6 worm cellular contexts compared by ENCODE assay signal in genomic region chrX:5995613-5996206, ce11.
TF ChIP-seq lines count a peak whose summit lies in the region.

Gene inx-3, plus strand, starts transcription at chrX:5996156.

TF ChIP-seq in whole organism, L4 larva, 104 proteins besides CTCF, POLR2A, EP300 and RAD21:
- TF ChIP-seq egl-43 (GFP tag; IDR thresholded peaks at IDR 0.05; lab: Robert Waterston, UW) (0 out of 2 replicates have a peak, but pooled peaks have one; percentile 33), aha-1 (tag; lab: Kevin White, UChicago) (peak; percentile 25), set-16 (GFP tag; IDR thresholded peaks at IDR 0.05; lab: Robert Waterston, UW) (peak; percentile 62; the same call in 1 of the 2 replicates), fos-1 (tag; optimal IDR thresholded peaks at IDR 0.05; lab: Kevin White, UChicago) (no peak), R02D3.7 (tag; optimal IDR thresholded peaks at IDR 0.05; lab: Kevin White, UChicago) (no peak)

TF ChIP-seq in whole organism, early embryonic, 17 proteins besides CTCF, POLR2A, EP300 and RAD21:
- TF ChIP-seq ceh-36 (tag; optimal IDR thresholded peaks at IDR 0.05; lab: Kevin White, UChicago) = no peak
- TF ChIP-seq ceh-13 (GFP tag; optimal IDR thresholded peaks at IDR 0.05; lab: Kevin White, UChicago) = no peak
- peak; percentile 24; the same call in 1 of the 2 replicates for TF ChIP-seq flt-1 (GFP tag; IDR thresholded peaks at IDR 0.05; lab: Robert Waterston, UW)
- TF ChIP-seq sea-1 (GFP tag; conservative IDR thresholded peaks at IDR 0.05; lab: Robert Waterston, UW) = 0 out of 2 replicates have a peak, but pooled peaks have one; percentile 25
- TF ChIP-seq tbx-37 (GFP tag; conservative IDR thresholded peaks at IDR 0.05; lab: Robert Waterston, UW) = 0 out of 2 replicates have a peak, but pooled peaks have one; percentile 21
- peak; percentile 73 for TF ChIP-seq hmg-4 (GFP tag; optimal IDR thresholded peaks at IDR 0.05; lab: Kevin White, UChicago)
- TF ChIP-seq aly-1 (tag; optimal IDR thresholded peaks at IDR 0.05; lab: Kevin White, UChicago) = peak; percentile 31
- no peak for TF ChIP-seq tbx-11 (GFP tag; IDR thresholded peaks at IDR 0.05; lab: Robert Waterston, UW)
TF ChIP-seq in whole organism, early embryonic: peak in this region for 5.

TF ChIP-seq in whole organism, late embryonic, 69 proteins besides CTCF, POLR2A, EP300 and RAD21:
- TF ChIP-seq ceh-34 (tag; optimal IDR thresholded peaks at IDR 0.05; lab: Kevin White, UChicago) (peak; percentile 56), ref-2 (tag; optimal IDR thresholded peaks at IDR 0.05; lab: Kevin White, UChicago) (peak; percentile 38), pag-3 (tag; optimal IDR thresholded peaks at IDR 0.05; lab: Kevin White, UChicago; ENCODE audit: borderline replicate concordance) (no peak), nhr-232 (tag; optimal IDR thresholded peaks at IDR 0.05; lab: Kevin White, UChicago) (peak; percentile 24), ceh-31 (tag; optimal IDR thresholded peaks at IDR 0.05; lab: Kevin White, UChicago) (peak; percentile 43), ceh-2 (tag; optimal IDR thresholded peaks at IDR 0.05; lab: Kevin White, UChicago) (peak; percentile 17), syd-9 (tag; optimal IDR thresholded peaks at IDR 0.05; lab: Kevin White, UChicago) (peak; percentile 29), hlh-6 (tag; optimal IDR thresholded peaks at IDR 0.05; lab: Kevin White, UChicago) (peak; percentile 32), eyg-1 (tag; optimal IDR thresholded peaks at IDR 0.05; lab: Kevin White, UChicago) (peak; percentile 40), hlh-13 (GFP tag; optimal IDR thresholded peaks at IDR 0.05; lab: Kevin White, UChicago) (no peak), C08G9.2 (tag; optimal IDR thresholded peaks at IDR 0.05; lab: Kevin White, UChicago) (peak; percentile 24), hlh-8 (tag; optimal IDR thresholded peaks at IDR 0.05; lab: Kevin White, UChicago) (peak; percentile 22), Y22D7AL.16 (tag; optimal IDR thresholded peaks at IDR 0.05; lab: Kevin White, UChicago) (no peak), tbx-2 (tag; optimal IDR thresholded peaks at IDR 0.05; lab: Kevin White, UChicago) (peak; percentile 63), fkh-6 (tag; optimal IDR thresholded peaks at IDR 0.05; lab: Kevin White, UChicago) (no peak), sdc-2 (tag; optimal IDR thresholded peaks at IDR 0.05; lab: Kevin White, UChicago) (peak; percentile 42), ama-1 (optimal IDR thresholded peaks at IDR 0.05; lab: Kevin White, UChicago) (no peak), T23F11.4 (GFP tag; optimal IDR thresholded peaks at IDR 0.05; lab: Kevin White, UChicago) (peak; percentile 48)

TF ChIP-seq in whole organism, midembryonic, 9 proteins besides CTCF, POLR2A, EP300 and RAD21:
- TF ChIP-seq ztf-23 (GFP tag; IDR thresholded peaks at IDR 0.05; lab: Robert Waterston, UW) (0 out of 2 replicates have a peak, but pooled peaks have one; percentile 55), klf-2 (GFP tag; conservative IDR thresholded peaks at IDR 0.05; lab: Robert Waterston, UW) (no peak), flt-1 (GFP tag; IDR thresholded peaks at IDR 0.05; lab: Robert Waterston, UW) (0 out of 2 replicates have a peak, but pooled peaks have one; percentile 4), T22C8.4 (GFP tag; IDR thresholded peaks at IDR 0.05; lab: Robert Waterston, UW) (0 out of 2 replicates have a peak, but pooled peaks have one; percentile 3), tab-1 (GFP tag; IDR thresholded peaks at IDR 0.05; lab: Robert Waterston, UW) (peak; percentile 53; the same call in 1 of the 2 replicates), med-1 (GFP tag; optimal IDR thresholded peaks at IDR 0.05; lab: Kevin White, UChicago; ENCODE audit: insufficient read depth) (no peak), cog-1 (tag; optimal IDR thresholded peaks at IDR 0.05; lab: Kevin White, UChicago) (no peak)

TF ChIP-seq in whole organism, mixed stage, embryonic, 35 proteins besides CTCF, POLR2A, EP300 and RAD21 (continues in another document):
- peak; percentile 20 for TF ChIP-seq zip-8 (tag; optimal IDR thresholded peaks at IDR 0.05; lab: Kevin White, UChicago)
- TF ChIP-seq tbx-8 (GFP tag; optimal IDR thresholded peaks at IDR 0.05; lab: Kevin White, UChicago) = no peak
- peak; percentile 18 for TF ChIP-seq ceh-39 (tag; optimal IDR thresholded peaks at IDR 0.05; lab: Kevin White, UChicago)
- TF ChIP-seq elt-3 (tag; optimal IDR thresholded peaks at IDR 0.05; lab: Kevin White, UChicago) = no peak
- no peak for TF ChIP-seq mep-1 (tag; optimal IDR thresholded peaks at IDR 0.05; lab: Kevin White, UChicago)
- TF ChIP-seq pha-4 (tag; optimal IDR thresholded peaks at IDR 0.05; lab: Kevin White, UChicago) = no peak
- TF ChIP-seq M03D4.4 (tag; optimal IDR thresholded peaks at IDR 0.05; lab: Kevin White, UChicago) = peak; percentile 38
- TF ChIP-seq nhr-2 (tag; optimal IDR thresholded peaks at IDR 0.05; lab: Kevin White, UChicago) = no peak
- no peak for TF ChIP-seq ham-2 (GFP tag; optimal IDR thresholded peaks at IDR 0.05; lab: Kevin White, UChicago)
- TF ChIP-seq ceh-83 (GFP tag; optimal IDR thresholded peaks at IDR 0.05; lab: Kevin White, UChicago) = no peak
- no peak for TF ChIP-seq hlh-1 (tag; optimal IDR thresholded peaks at IDR 0.05; lab: Kevin White, UChicago)
- TF ChIP-seq ztf-11 (tag; optimal IDR thresholded peaks at IDR 0.05; lab: Kevin White, UChicago) = peak; percentile 67
- peak; percentile 3 for TF ChIP-seq unc-120 (tag; optimal IDR thresholded peaks at IDR 0.05; lab: Kevin White, UChicago; ENCODE audit: poor library complexity, severe bottlenecking)
- peak; percentile 54 for TF ChIP-seq lin-32 (GFP tag; optimal IDR thresholded peaks at IDR 0.05; lab: Kevin White, UChicago)
- no peak for TF ChIP-seq snpc-4 (tag; optimal IDR thresholded peaks at IDR 0.05; lab: Kevin White, UChicago)
- TF ChIP-seq sptf-1 (tag; optimal IDR thresholded peaks at IDR 0.05; lab: Kevin White, UChicago) = no peak
- no peak for TF ChIP-seq lin-13 (tag; optimal IDR thresholded peaks at IDR 0.05; lab: Kevin White, UChicago)
- TF ChIP-seq drap-1 (GFP tag; optimal IDR thresholded peaks at IDR 0.05; lab: Kevin White, UChicago) = peak; percentile 28
- TF ChIP-seq nhr-28 (tag; optimal IDR thresholded peaks at IDR 0.05; lab: Kevin White, UChicago) = no peak
- no peak for TF ChIP-seq blmp-1 (tag; optimal IDR thresholded peaks at IDR 0.05; lab: Kevin White, UChicago)
- TF ChIP-seq cnd-1 (tag; optimal IDR thresholded peaks at IDR 0.05; lab: Kevin White, UChicago) = peak; percentile 92
- TF ChIP-seq flh-1 (GFP tag; optimal IDR thresholded peaks at IDR 0.05; lab: Kevin White, UChicago) = no peak
- no peak for TF ChIP-seq sem-2 (GFP tag; optimal IDR thresholded peaks at IDR 0.05; lab: Kevin White, UChicago)
- TF ChIP-seq unc-62 (GFP tag; optimal IDR thresholded peaks at IDR 0.05; lab: Kevin White, UChicago) = no peak
- no peak for TF ChIP-seq ceh-43 (GFP tag; optimal IDR thresholded peaks at IDR 0.05; lab: Kevin White, UChicago)
- TF ChIP-seq elt-1 (tag; optimal IDR thresholded peaks at IDR 0.05; lab: Kevin White, UChicago; ENCODE audit: borderline replicate concordance, insufficient read depth) = no peak
- no peak for TF ChIP-seq nhr-12 (tag; optimal IDR thresholded peaks at IDR 0.05; lab: Kevin White, UChicago)
- TF ChIP-seq mls-2 (tag; optimal IDR thresholded peaks at IDR 0.05; lab: Kevin White, UChicago) = peak; percentile 44

TF ChIP-seq in whole organism, young adult, 124 proteins besides CTCF, POLR2A, EP300 and RAD21:
- TF ChIP-seq rec-8 (tag; optimal IDR thresholded peaks at IDR 0.05; lab: Kevin White, UChicago) = no peak
- no peak for TF ChIP-seq ztf-22 (GFP tag; optimal IDR thresholded peaks at IDR 0.05; lab: Kevin White, UChicago)
- TF ChIP-seq hmg-1.2 (GFP tag; IDR thresholded peaks at IDR 0.05; lab: Robert Waterston, UW) = peak; percentile 33; the same call in 1 of the 2 replicates
- peak; percentile 32; the same call in 1 of the 2 replicates for TF ChIP-seq madf-6 (GFP tag; IDR thresholded peaks at IDR 0.05; lab: Robert Waterston, UW)
- TF ChIP-seq aptf-2 (GFP tag; conservative IDR thresholded peaks at IDR 0.05; lab: Robert Waterston, UW) = peak; percentile 48
- TF ChIP-seq zfh-2 (GFP tag; conservative IDR thresholded peaks at IDR 0.05; lab: Robert Waterston, UW) = peak; percentile 88
- TF ChIP-seq chd-7 (tag; optimal IDR thresholded peaks at IDR 0.05; lab: Kevin White, UChicago) = no peak
- TF ChIP-seq F22D6.2 (tag; optimal IDR thresholded peaks at IDR 0.05; lab: Kevin White, UChicago) = no peak
- no peak for TF ChIP-seq ztf-26 (tag; optimal IDR thresholded peaks at IDR 0.05; lab: Kevin White, UChicago)
- TF ChIP-seq ceh-100 (GFP tag; IDR thresholded peaks at IDR 0.05; lab: Robert Waterston, UW) = no peak
- no peak for TF ChIP-seq snpc-3.4 (tag; optimal IDR thresholded peaks at IDR 0.05; lab: Kevin White, UChicago)
- TF ChIP-seq F55B11.4 (tag; optimal IDR thresholded peaks at IDR 0.05; lab: Kevin White, UChicago; ENCODE audit: borderline replicate concordance, insufficient read depth) = no peak
- no peak for TF ChIP-seq rpc-1 (optimal IDR thresholded peaks at IDR 0.05; lab: Kevin White, UChicago)
- no peak for TF ChIP-seq rpc-1 (tag; optimal IDR thresholded peaks at IDR 0.05; lab: Kevin White, UChicago)
- no peak for TF ChIP-seq nhr-90 (tag; optimal IDR thresholded peaks at IDR 0.05; lab: Kevin White, UChicago)
- TF ChIP-seq F52B5.7 (tag; optimal IDR thresholded peaks at IDR 0.05; lab: Kevin White, UChicago) = no peak
- TF ChIP-seq bed-2 (GFP tag; IDR thresholded peaks at IDR 0.05; lab: Robert Waterston, UW) = 0 out of 2 replicates have a peak, but pooled peaks have one; percentile 19
TF ChIP-seq in whole organism, young adult: peak in this region for 5.
